Fruit fly (Drosophila melanogaster) whole organism, embryonic: ENCODE data around the gene CG4960.

ENCODE experiments used
- Abd-B ChIP-seq: fragments of 200-800 bp; sonication (Bioruptor generic); optimal IDR thresholded peaks from 2 replicates; lab custom pipeline; 2018; ENCODE audit warnings: missing biosample characterization, mild to moderate bottlenecking, missing genetic modification characterization, moderate library complexity
- Atf6 ChIP-seq: fragments of 200-800 bp; sonication (Bioruptor generic); IDR thresholded peaks from 2 replicates; pipeline ENCODE4 v1.3.6; 2022; ENCODE audit warnings: missing biosample characterization, missing genetic modification characterization
- BEAF-32 ChIP-seq: fragments of 200-800 bp; sonication (Bioruptor generic); optimal IDR thresholded peaks from 3 replicates; lab custom pipeline; 2017; ENCODE audit warnings: missing biosample characterization, missing genetic modification characterization, mild to moderate bottlenecking, moderate library complexity, missing genetic modification reagents
- CG10462 ChIP-seq: fragments of 200-800 bp; sonication (Bioruptor generic); optimal IDR thresholded peaks from 2 replicates; lab custom pipeline; 2016; ENCODE audit warnings: missing biosample characterization, missing genetic modification characterization
- CG11085 ChIP-seq: fragments of 200-800 bp; sonication (Bioruptor generic); IDR thresholded peaks from 2 replicates; pipeline ENCODE4 v1.3.6; 2022; ENCODE audit warnings: missing biosample characterization, missing genetic modification characterization
- CG13296 ChIP-seq: fragments of 200-800 bp; sonication (Bioruptor generic); optimal IDR thresholded peaks from 3 replicates; lab custom pipeline; 2018; ENCODE audit warnings: missing biosample characterization, mild to moderate bottlenecking, missing genetic modification characterization
- CG15011 ChIP-seq: fragments of 200-800 bp; sonication (Bioruptor generic); optimal IDR thresholded peaks from 3 replicates; lab custom pipeline; 2018; ENCODE audit warnings: missing biosample characterization, mild to moderate bottlenecking, missing genetic modification characterization
- CG1602 ChIP-seq: fragments of 200-800 bp; sonication (Bioruptor generic); optimal IDR thresholded peaks from 3 replicates; lab custom pipeline; 2016; ENCODE audit warnings: missing biosample characterization, missing genetic modification characterization
- CG17186 ChIP-seq: fragments of 200-800 bp; sonication (Bioruptor generic); optimal IDR thresholded peaks from 3 replicates; lab custom pipeline; 2017; ENCODE audit warnings: missing biosample characterization, missing genetic modification reagents, missing genetic modification characterization
- CG17328 ChIP-seq: fragments of 200-800 bp; sonication (Bioruptor generic); IDR thresholded peaks from 2 replicates; pipeline ENCODE4 v1.3.6; 2022; ENCODE audit warnings: missing biosample characterization, missing genetic modification characterization
- CG17829 ChIP-seq: fragments of 200-800 bp; optimal IDR thresholded peaks from 2 replicates; lab custom pipeline; 2019; ENCODE audit warnings: missing biosample characterization, mild to moderate bottlenecking, missing genetic modification characterization, moderate library complexity
- CG18599 ChIP-seq: fragments of 200-800 bp; sonication (Bioruptor generic); optimal IDR thresholded peaks from 3 replicates; lab custom pipeline; 2017; ENCODE audit warnings: missing biosample characterization, missing genetic modification characterization, mild to moderate bottlenecking, moderate library complexity, missing genetic modification reagents
- CG2202 ChIP-seq: fragments of 200-800 bp; sonication (Bioruptor generic); optimal IDR thresholded peaks from 2 replicates; lab custom pipeline; 2018; ENCODE audit warnings: missing biosample characterization, mild to moderate bottlenecking, missing genetic modification characterization
- CG2678 ChIP-seq: fragments of 200-800 bp; sonication (Bioruptor generic); optimal IDR thresholded peaks from 3 replicates; lab custom pipeline; 2019; ENCODE audit warnings: missing biosample characterization, mild to moderate bottlenecking, missing genetic modification characterization, moderate library complexity
- CG4424 ChIP-seq: fragments of 200-800 bp; sonication (Bioruptor generic); optimal IDR thresholded peaks from 3 replicates; lab custom pipeline; 2016; ENCODE audit warnings: missing biosample characterization, missing genetic modification characterization
- CG6689 ChIP-seq: fragments of 200-800 bp; sonication (Bioruptor generic); IDR thresholded peaks from 2 replicates; pipeline ENCODE4 v1.3.6; 2022; ENCODE audit warnings: missing biosample characterization, missing genetic modification characterization
- CG6765 ChIP-seq: fragments of 200-800 bp; sonication (Bioruptor generic); optimal IDR thresholded peaks from 3 replicates; lab custom pipeline; 2017; ENCODE audit warnings: missing biosample characterization, mild to moderate bottlenecking, missing genetic modification characterization
- CG7839 ChIP-seq: fragments of 200-800 bp; sonication (Bioruptor generic); optimal IDR thresholded peaks from 3 replicates; lab custom pipeline; 2018; ENCODE audit warnings: missing biosample characterization, mild to moderate bottlenecking, missing genetic modification characterization, moderate library complexity
- CG9437 ChIP-seq: fragments of 200-800 bp; sonication (Bioruptor generic); optimal IDR thresholded peaks from 2 replicates; lab custom pipeline; 2018; ENCODE audit warnings: missing biosample characterization, mild to moderate bottlenecking, missing genetic modification characterization
- CG9727 ChIP-seq: fragments of 200-800 bp; sonication (Bioruptor generic); optimal IDR thresholded peaks from 3 replicates; lab custom pipeline; 2017; ENCODE audit warnings: missing biosample characterization, mild to moderate bottlenecking, missing genetic modification characterization
- D19A ChIP-seq: fragments of 200-800 bp; optimal IDR thresholded peaks from 3 replicates; lab custom pipeline; 2019; ENCODE audit warnings: missing biosample characterization, mild to moderate bottlenecking, missing genetic modification characterization, moderate library complexity
- GATAe ChIP-seq: fragments of 200-800 bp; sonication (Bioruptor generic); conservative IDR thresholded peaks from 2 replicates; pipeline ENCODE4 v1.3.6; 2022; ENCODE audit warnings: missing biosample characterization, missing genetic modification characterization
- HLH4C ChIP-seq: fragments of 200-800 bp; sonication (Bioruptor generic); IDR thresholded peaks from 3 replicates; pipeline ENCODE4 v1.3.6; 2022; ENCODE audit warnings: missing biosample characterization, missing genetic modification characterization; ENCODE audit not compliant: partially characterized antibody
- HmgD ChIP-seq: fragments of 200-800 bp; sonication (Bioruptor generic); optimal IDR thresholded peaks from 3 replicates; lab custom pipeline; 2016; ENCODE audit warnings: missing biosample characterization, missing genetic modification characterization
- NK7.1 ChIP-seq: fragments of 200-800 bp; sonication (Bioruptor generic); optimal IDR thresholded peaks from 3 replicates; lab custom pipeline; 2016; ENCODE audit warnings: missing biosample characterization, missing genetic modification characterization
- Nf-YB ChIP-seq: fragments of 200-800 bp; sonication (Bioruptor generic); optimal IDR thresholded peaks from 3 replicates; lab custom pipeline; 2019; ENCODE audit warnings: missing biosample characterization, mild to moderate bottlenecking, missing genetic modification characterization, moderate library complexity
- Opbp ChIP-seq: fragments of 200-800 bp; sonication (Bioruptor generic); IDR thresholded peaks from 3 replicates; pipeline ENCODE4 v1.3.6; 2022; ENCODE audit warnings: missing biosample characterization, missing genetic modification characterization; ENCODE audit not compliant: partially characterized antibody
- PHDP ChIP-seq: fragments of 200-800 bp; sonication (Bioruptor generic); optimal IDR thresholded peaks from 3 replicates; lab custom pipeline; 2018; ENCODE audit warnings: missing biosample characterization, mild to moderate bottlenecking, missing genetic modification characterization, moderate library complexity
- Rfx ChIP-seq: fragments of 200-800 bp; sonication (Bioruptor generic); IDR thresholded peaks from 2 replicates; pipeline ENCODE4 v1.3.6; 2022; ENCODE audit warnings: missing biosample characterization, missing genetic modification characterization
- Sox102F ChIP-seq: fragments of 200-800 bp; sonication (Bioruptor generic); optimal IDR thresholded peaks from 2 replicates; lab custom pipeline; 2018; ENCODE audit warnings: missing biosample characterization, mild to moderate bottlenecking, missing genetic modification characterization, moderate library complexity
- dan ChIP-seq: fragments of 200-800 bp; sonication (Bioruptor generic); IDR thresholded peaks from 2 replicates; pipeline ENCODE4 v1.3.6; 2022; ENCODE audit warnings: missing biosample characterization, missing genetic modification characterization
- dmrt11E ChIP-seq: fragments of 200-800 bp; sonication (Bioruptor generic); optimal IDR thresholded peaks from 3 replicates; lab custom pipeline; 2018; ENCODE audit warnings: missing biosample characterization, mild to moderate bottlenecking, missing genetic modification characterization, moderate library complexity
- dmrt99B ChIP-seq: fragments of 200-800 bp; sonication (Bioruptor generic); optimal IDR thresholded peaks from 2 replicates; lab custom pipeline; 2018; ENCODE audit warnings: missing biosample characterization, mild to moderate bottlenecking, missing genetic modification characterization, moderate library complexity
- exex ChIP-seq: fragments of 200-800 bp; sonication (Bioruptor generic); optimal IDR thresholded peaks from 4 replicates; lab custom pipeline; 2018; ENCODE audit warnings: missing biosample characterization, mild to moderate bottlenecking, missing genetic modification characterization, moderate library complexity
- gsb ChIP-seq: fragments of 200-800 bp; sonication (Bioruptor generic); IDR thresholded peaks from 2 replicates; pipeline ENCODE4 v1.3.6; 2022; ENCODE audit warnings: missing biosample characterization, missing genetic modification characterization
- hb ChIP-seq: fragments of 200-800 bp; sonication (Bioruptor generic); IDR thresholded peaks from 3 replicates; pipeline ENCODE4 v1.3.6; 2022; ENCODE audit warnings: missing biosample characterization, missing genetic modification characterization; ENCODE audit not compliant: partially characterized antibody
- kay ChIP-seq: fragments of 200-800 bp; sonication (Bioruptor generic); optimal IDR thresholded peaks from 2 replicates; lab custom pipeline; 2016; ENCODE audit warnings: missing biosample characterization, missing genetic modification characterization
- ken ChIP-seq: fragments of 200-800 bp; sonication (Bioruptor generic); IDR thresholded peaks from 3 replicates; pipeline ENCODE4 v1.3.6; 2022; ENCODE audit warnings: missing biosample characterization, missing genetic modification characterization
- kni ChIP-seq: fragments of 200-800 bp; sonication (Bioruptor generic); optimal IDR thresholded peaks from 3 replicates; lab custom pipeline; 2017; ENCODE audit warnings: mild to moderate bottlenecking, missing biosample characterization, missing genetic modification reagents, missing genetic modification characterization
- oc ChIP-seq: fragments of 200-800 bp; sonication (Bioruptor generic); optimal IDR thresholded peaks from 2 replicates; lab custom pipeline; 2018; ENCODE audit warnings: missing biosample characterization, mild to moderate bottlenecking, missing genetic modification characterization, moderate library complexity
- onecut ChIP-seq: fragments of 200-800 bp; sonication (Bioruptor generic); IDR thresholded peaks from 2 replicates; pipeline ENCODE4 v1.3.6; 2022; ENCODE audit warnings: missing biosample characterization, missing genetic modification characterization
- prd ChIP-seq, 3 experiments: fragments of >200 bp in 2 of 3; fragments of 200-800 bp in 1 of 3; sonication (Bioruptor generic) in 1 of 3; optimal IDR thresholded peaks in 2 of 3; IDR thresholded peaks in 1 of 3; 2 replicates in 2 of 3; 3 replicates in 1 of 3; pipeline versions ENCODE4 v1.3.6 to Lab custom; 2017 to 2022; ENCODE audit warnings: missing biosample characterization in 1 of 3, missing genetic modification characterization in 1 of 3
- sens-2 ChIP-seq: fragments of 200-800 bp; sonication (Bioruptor generic); IDR thresholded peaks from 2 replicates; pipeline ENCODE4 v1.3.6; 2022; ENCODE audit warnings: missing biosample characterization, missing genetic modification characterization
- slbo ChIP-seq: fragments of 200-800 bp; sonication (Bioruptor generic); IDR thresholded peaks from 2 replicates; pipeline ENCODE4 v1.3.6; 2022; ENCODE audit warnings: missing biosample characterization, missing genetic modification characterization
- sob ChIP-seq: fragments of 200-800 bp; sonication (Bioruptor generic); IDR thresholded peaks from 2 replicates; pipeline ENCODE4 v1.3.6; 2022; ENCODE audit warnings: missing biosample characterization, missing genetic modification characterization
- stc ChIP-seq: fragments of 200-800 bp; sonication (Bioruptor generic); IDR thresholded peaks from 2 replicates; pipeline ENCODE4 v1.3.6; 2022; ENCODE audit warnings: missing biosample characterization, missing genetic modification characterization
- toy ChIP-seq: fragments of 200-800 bp; sonication (Bioruptor generic); IDR thresholded peaks from 2 replicates; pipeline ENCODE4 v1.3.6; 2022; ENCODE audit warnings: missing biosample characterization, missing genetic modification characterization
- usp ChIP-seq: fragments of >200 bp; optimal IDR thresholded peaks from 2 replicates; lab custom pipeline; 2017; ENCODE audit warnings: missing biosample characterization, missing genetic modification characterization
- zen2 ChIP-seq: fragments of 200-800 bp; sonication (Bioruptor generic); IDR thresholded peaks from 3 replicates; pipeline ENCODE4 v1.3.6; 2022; ENCODE audit warnings: missing biosample characterization, missing genetic modification characterization; ENCODE audit not compliant: partially characterized antibody

Gene CG4960

DNA sequence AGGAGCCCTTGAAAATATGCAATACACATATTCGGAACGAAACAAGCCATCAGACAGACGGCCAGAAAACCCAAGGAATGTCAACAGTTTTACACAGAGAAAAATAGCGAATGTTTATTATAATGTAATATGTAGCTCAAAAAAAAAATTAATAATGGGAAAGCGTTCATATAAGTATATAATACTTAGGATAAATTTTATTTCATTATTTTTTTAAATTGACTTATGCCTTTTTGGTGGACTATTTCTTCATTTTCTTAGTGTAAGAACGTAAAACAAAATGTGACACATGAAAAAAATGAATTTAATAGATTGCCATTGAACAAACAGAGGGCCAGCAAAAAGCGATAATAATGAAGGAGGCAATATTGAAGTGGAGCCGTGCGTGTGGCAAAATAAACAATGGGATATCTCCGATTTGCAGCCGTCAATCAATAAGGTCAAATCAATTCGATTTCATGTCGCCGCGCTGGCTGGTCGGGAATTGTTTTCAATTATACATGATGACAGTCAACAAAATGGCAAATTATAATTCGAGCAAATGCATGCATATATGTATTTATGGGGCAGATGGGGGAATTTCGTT, 32.2 kb downstream of the CG4960 start (continued):
- TF ChIP-seq Sox102F (GFP tag; lab: Kevin White, UChicago), result peak; percentile 25
- TF ChIP-seq slbo (GFP tag; lab: Robert Waterston, UW), result peak; percentile 38; the same call in 1 of the 2 replicates
- TF ChIP-seq CG11085 (GFP tag; lab: Robert Waterston, UW), result peak; percentile 40; the same call in 1 of the 2 replicates
- no peak for TF ChIP-seq CG13296 (GFP tag; lab: Kevin White, UChicago)
- TF ChIP-seq HmgD (GFP tag; lab: Kevin White, UChicago), result no peak
- no peak for TF ChIP-seq CG6765 (GFP tag; lab: Kevin White, UChicago)
- TF ChIP-seq HLH4C (GFP tag; lab: Robert Waterston, UW), result no peak
- no peak for TF ChIP-seq CG9437 (GFP tag; lab: Kevin White, UChicago)
- TF ChIP-seq kni (GFP tag; lab: Kevin White, UChicago), result no peak
- TF ChIP-seq sob (GFP tag; lab: Robert Waterston, UW), result no peak
- TF ChIP-seq Atf6 (GFP tag; lab: Robert Waterston, UW), result peak; percentile 36; the same call in 1 of the 2 replicates
- TF ChIP-seq NK7.1, result no peak
- peak; percentile 56 for TF ChIP-seq Rfx
- peak; percentile 34; the same call in 1 of the 2 replicates for TF ChIP-seq stc (GFP tag; lab: Robert Waterston, UW)
- no peak for TF ChIP-seq toy (GFP tag; lab: Robert Waterston, UW)
- TF ChIP-seq hb (GFP tag; lab: Robert Waterston, UW), result no peak
- no peak for TF ChIP-seq dan (GFP tag; lab: Robert Waterston, UW)
- TF ChIP-seq PHDP (tag; lab: Kevin White, UChicago), result no peak
- no peak for TF ChIP-seq CG17186 (GFP tag; lab: Kevin White, UChicago)
- no peak for TF ChIP-seq CG1602 (GFP tag; lab: Kevin White, UChicago)
- no peak for TF ChIP-seq oc
- peak; percentile 30 for TF ChIP-seq exex (tag; lab: Kevin White, UChicago)
- TF ChIP-seq CG4424 (GFP tag; lab: Kevin White, UChicago), result peak; percentile 14
- no peak for TF ChIP-seq kay (GFP tag; lab: Kevin White, UChicago)
- no peak for TF ChIP-seq CG17328 (GFP tag; lab: Robert Waterston, UW)
- no peak for TF ChIP-seq CG17829 (tag; lab: Kevin White, UChicago)
- no peak for TF ChIP-seq usp (GFP tag; lab: Kevin White, UChicago)
- no peak for TF ChIP-seq gsb (GFP tag; lab: Robert Waterston, UW)
- TF ChIP-seq dmrt11E (tag; lab: Kevin White, UChicago), result no peak
- no peak for TF ChIP-seq zen2
- TF ChIP-seq CG9727 (GFP tag; lab: Kevin White, UChicago), result peak; percentile 34
- peak; percentile 75 for TF ChIP-seq CG2678 (tag; lab: Kevin White, UChicago)
- TF ChIP-seq Opbp (GFP tag; lab: Robert Waterston, UW), result no peak
- TF ChIP-seq CG10462, result no peak
- peak; percentile 81 for TF ChIP-seq CG7839 (tag; lab: Kevin White, UChicago)
- no peak for TF ChIP-seq CG15011 (GFP tag; lab: Kevin White, UChicago)
- TF ChIP-seq D19A (tag; lab: Kevin White, UChicago), result no peak
- TF ChIP-seq onecut, result no peak
- TF ChIP-seq CG6689 (GFP tag; lab: Robert Waterston, UW), result 0 out of 2 replicates have a peak, but pooled peaks have one; percentile 25
- no peak for TF ChIP-seq prd (optimal IDR thresholded peaks at IDR 0.05; lab: Kevin White, UChicago)
- TF ChIP-seq prd (GFP tag; IDR thresholded peaks at IDR 0.05; lab: Robert Waterston, UW), result peak; percentile 53; the same call in 1 of the 3 replicates
- TF ChIP-seq Nf-YB, result no peak
- TF ChIP-seq sens-2 (GFP tag; lab: Robert Waterston, UW), result no peak
- TF ChIP-seq BEAF-32, result no peak
- TF ChIP-seq ken (GFP tag; lab: Robert Waterston, UW), result no peak
- TF ChIP-seq dmrt99B (tag; lab: Kevin White, UChicago), result peak; percentile 26
- TF ChIP-seq CG2202 (tag; lab: Kevin White, UChicago), result no peak
- TF ChIP-seq CG18599 (GFP tag; lab: Kevin White, UChicago), result no peak
- TF ChIP-seq Abd-B, result peak; percentile 73
- 0 out of 2 replicates have a peak, but pooled peaks have one; percentile 30 for TF ChIP-seq GATAe
